Worm (Caenorhabditis elegans) whole organism, L4 larva: ENCODE data around the gene sri-26.

Source experiments
- hmg-1.1 ChIP-seq: fragments of 200-800 bp; sonication (Bioruptor generic); IDR thresholded peaks from 2 replicates; pipeline ENCODE4 v1.3.6; 2022; ENCODE audit warnings: missing genetic modification reagents, missing genetic modification characterization, missing compliant biosample characterization
- nhr-28 ChIP-seq: fragments of 150-350 bp; optimal IDR thresholded peaks from 2 replicates; lab custom pipeline; 2014; ENCODE audit warnings: missing biosample characterization, missing genetic modification characterization
- nhr-76 ChIP-seq: fragments of 150-350 bp; optimal IDR thresholded peaks from 2 replicates; lab custom pipeline; 2014; ENCODE audit warnings: missing biosample characterization, missing genetic modification characterization
- snpc-1.2 ChIP-seq: fragments of 200-800 bp; sonication (Bioruptor generic); IDR thresholded peaks from 2 replicates; pipeline ENCODE4 v1.3.6; 2022; ENCODE audit warnings: missing genetic modification reagents, missing genetic modification characterization, missing compliant biosample characterization
- unc-130 ChIP-seq: sonication (generic microtip); optimal IDR thresholded peaks from 2 replicates; lab custom pipeline; 2016; ENCODE audit warnings: missing genetic modification reagents, missing genetic modification characterization, missing compliant biosample characterization

sri-26 gene

DNA sequence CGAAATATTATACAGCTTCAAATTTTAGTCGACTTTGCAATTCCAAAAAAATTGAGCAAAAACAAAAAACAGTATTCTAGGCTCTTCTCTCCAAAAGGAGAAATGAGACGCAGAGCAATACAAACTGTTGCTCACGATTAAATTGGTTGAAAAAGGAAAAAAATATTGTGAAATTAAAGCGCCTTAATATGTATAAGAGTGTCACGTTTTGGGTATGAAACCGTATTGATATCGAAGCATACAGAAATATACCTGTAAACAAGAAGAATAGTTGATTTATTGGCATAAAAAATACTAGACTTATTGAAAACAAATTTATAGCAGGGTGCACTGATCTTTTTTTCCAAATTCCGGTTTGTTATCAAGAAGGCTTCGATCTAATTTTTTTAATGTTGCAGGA lies 50.5 kb downstream of the sri-26 start, which contains the start of gene M01B2.13:
TSS of gene M01B2.13 (minus strand) at position 101 of the 400 bp plus-strand sequence.
- TF ChIP-seq hmg-1.1 (GFP tag; lab: Robert Waterston, UW) (no peak), nhr-28 (tag; lab: Kevin White, UChicago) (no peak), unc-130 (no peak), nhr-76 (tag; lab: Kevin White, UChicago) (no peak), snpc-1.2 (GFP tag; lab: Robert Waterston, UW) (no peak)
